Worm (Caenorhabditis elegans) whole organism, L2 larva: ENCODE data around the gene C13A2.9.

Experiments
- nhr-11 ChIP-seq: fragments of 150-350 bp; optimal IDR thresholded peaks from 2 replicates; lab custom pipeline; 2014; ENCODE audit warnings: missing biosample characterization, missing genetic modification characterization
- unc-62 ChIP-seq: fragments of 150-350 bp; optimal IDR thresholded peaks from 2 replicates; lab custom pipeline; 2014; ENCODE audit warnings: missing biosample characterization, missing genetic modification reagents, missing genetic modification characterization

DNA sequence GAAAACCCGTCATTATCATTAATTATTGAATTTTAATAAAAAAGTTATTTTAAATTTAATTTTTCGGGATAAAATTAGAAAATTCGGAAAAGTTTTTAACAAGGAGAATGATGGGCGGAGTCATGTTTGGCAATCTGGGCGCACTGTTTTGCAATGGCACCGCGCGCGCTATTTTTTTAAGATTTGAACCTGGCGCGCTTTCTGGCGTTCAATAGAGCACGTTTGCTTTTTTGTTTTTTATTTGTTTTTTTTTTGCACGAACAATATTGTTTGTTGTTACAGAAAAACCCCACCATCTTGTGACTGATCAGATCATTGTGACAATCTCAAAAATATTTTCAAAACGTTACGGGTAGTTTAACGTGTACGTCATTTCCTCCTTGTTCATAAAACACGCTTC lies 26.8 kb downstream of the C13A2.9 start, which contains the start of gene hyls-1:
- no peak for TF ChIP-seq unc-62 (GFP tag; lab: Kevin White, UChicago)
- no peak for TF ChIP-seq nhr-11 (tag; lab: Kevin White, UChicago)
